Worm (Caenorhabditis elegans): ENCODE measurements around the gene B0507.7.

ce11 chrV:8753395-8753794, 5.1 kb downstream of the B0507.7 start, which contains the start of gene B0507.5:
- no peak for TF ChIP-seq snpc-4 (tag; optimal IDR thresholded peaks at IDR 0.05)
- no peak for TF ChIP-seq unc-39 (tag; optimal IDR thresholded peaks at IDR 0.05)
- no peak for TF ChIP-seq unc-62 (GFP tag; optimal IDR thresholded peaks at IDR 0.05)
- no peak for TF ChIP-seq blmp-1 (tag; optimal IDR thresholded peaks at IDR 0.05; ENCODE audit: insufficient read depth)
- TF ChIP-seq nhr-6 (tag; optimal IDR thresholded peaks at IDR 0.05) = no peak

Measured in whole organism, L2 larva.